Worm (Caenorhabditis elegans): ENCODE measurements around the gene C54D10.9.

DNA sequence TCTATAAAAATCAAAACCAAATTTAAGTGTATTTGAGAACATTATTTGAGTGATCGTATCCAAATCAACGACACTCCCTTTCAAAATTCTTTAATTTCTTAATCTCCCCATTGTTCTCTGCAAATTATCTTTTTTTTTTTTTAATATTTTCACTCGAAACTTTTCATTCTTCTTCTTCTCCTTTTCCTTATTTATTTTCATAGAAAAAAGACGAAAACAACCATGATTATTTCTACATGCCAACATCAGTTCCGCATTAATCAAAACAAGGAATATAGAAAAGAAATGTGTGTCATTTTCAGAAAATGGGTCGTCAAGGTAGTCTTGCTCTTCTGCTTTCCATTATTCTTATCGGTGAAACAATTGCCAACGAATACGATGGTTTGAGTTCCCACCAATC is 49.4 kb upstream of the C54D10.9 start, which contains the start of gene K01D12.5:
- TF ChIP-seq ztf-11 (tag; optimal IDR thresholded peaks at IDR 0.05) (no peak), unc-39 (tag; optimal IDR thresholded peaks at IDR 0.05) (no peak), bed-3 (GFP tag; optimal IDR thresholded peaks at IDR 0.05) (no peak), unc-62 (GFP tag; optimal IDR thresholded peaks at IDR 0.05) (no peak), snpc-4 (tag; optimal IDR thresholded peaks at IDR 0.05) (no peak), lsy-2 (tag; optimal IDR thresholded peaks at IDR 0.05) (no peak), lin-13 (tag; optimal IDR thresholded peaks at IDR 0.05) (no peak), tbx-8 (GFP tag; optimal IDR thresholded peaks at IDR 0.05) (no peak), nhr-237 (tag; optimal IDR thresholded peaks at IDR 0.05) (no peak), mab-5 (tag; optimal IDR thresholded peaks at IDR 0.05) (no peak), nhr-12 (tag; optimal IDR thresholded peaks at IDR 0.05) (no peak), ceh-43 (GFP tag; optimal IDR thresholded peaks at IDR 0.05) (no peak), ceh-39 (tag; optimal IDR thresholded peaks at IDR 0.05) (no peak)
